Worm (Caenorhabditis elegans): ENCODE data around the gene nhr-221.

- TF ChIP-seq nhr-11 (tag; optimal IDR thresholded peaks at IDR 0.05) (no peak), egl-27 (tag; optimal IDR thresholded peaks at IDR 0.05) (no peak), unc-62 (GFP tag; optimal IDR thresholded peaks at IDR 0.05) (no peak), lin-15B (tag; optimal IDR thresholded peaks at IDR 0.05) (no peak)
These were observed 29.4 kb downstream of the nhr-221 start for ce11 chrV:3505745-3506144.
